Fruit fly (Drosophila melanogaster) whole organism, prepupa: Measurements from ENCODE around the gene slp2.

Experiments
- CG8119 ChIP-seq: fragments of 200-800 bp; sonication (Bioruptor generic); IDR thresholded peaks from 3 replicates; pipeline ENCODE4 v1.3.6; 2022; ENCODE audit warnings: missing biosample characterization, missing genetic modification characterization
- Lpt ChIP-seq: fragments of 200-800 bp; sonication (Bioruptor generic); optimal IDR thresholded peaks from 3 replicates; lab custom pipeline; 2016; ENCODE audit warnings: missing biosample characterization, missing genetic modification characterization

dm6 chr2L:3789290-3790067 is 47.2 kb upstream of the slp2 start:
- TF ChIP-seq Lpt (GFP tag; lab: Kevin White, UChicago) (no peak), CG8119 (GFP tag; lab: Robert Waterston, UW) (peak; percentile 84)
